Worm (Caenorhabditis elegans): Measurements from ENCODE around the gene F59B2.13.
"Not testable (repeated sequence)": the region's sequence is repeated elsewhere in the genome, so short reads cannot be mapped to it uniquely, and the experiment has no call there.

Gene F59B2.13

ce11 chrIII:8996686-8997085, 30.2 kb downstream of the F59B2.13 start, which contains the start of gene skat-1:
skat-1 (minus strand) TSS chrIII:8996786.
- TF ChIP-seq unc-86 (tag; optimal IDR thresholded peaks at IDR 0.05) (no peak), pqm-1 (tag; optimal IDR thresholded peaks at IDR 0.05) (no peak), aly-2 (tag; optimal IDR thresholded peaks at IDR 0.05) (no peak), isw-1 (GFP tag; IDR thresholded peaks at IDR 0.05) (no peak), hlh-17 (GFP tag; optimal IDR thresholded peaks at IDR 0.05; ENCODE audit: borderline replicate concordance) (no peak), grh-1 (GFP tag; IDR thresholded peaks at IDR 0.05) (no peak), nhr-20 (tag; optimal IDR thresholded peaks at IDR 0.05) (no peak)

ce11 chrIII:8989752-8990151, 37.1 kb downstream of the F59B2.13 start, which contains the start of gene R08D7.7:
R08D7.7 (plus strand) TSS chrIII:8990052.
- not testable (repeated sequence) for TF ChIP-seq dsc-1 (tag; optimal IDR thresholded peaks at IDR 0.05); dpl-1 (GFP tag; optimal IDR thresholded peaks at IDR 0.05); tbx-2 (tag; optimal IDR thresholded peaks at IDR 0.05)

DNA sequence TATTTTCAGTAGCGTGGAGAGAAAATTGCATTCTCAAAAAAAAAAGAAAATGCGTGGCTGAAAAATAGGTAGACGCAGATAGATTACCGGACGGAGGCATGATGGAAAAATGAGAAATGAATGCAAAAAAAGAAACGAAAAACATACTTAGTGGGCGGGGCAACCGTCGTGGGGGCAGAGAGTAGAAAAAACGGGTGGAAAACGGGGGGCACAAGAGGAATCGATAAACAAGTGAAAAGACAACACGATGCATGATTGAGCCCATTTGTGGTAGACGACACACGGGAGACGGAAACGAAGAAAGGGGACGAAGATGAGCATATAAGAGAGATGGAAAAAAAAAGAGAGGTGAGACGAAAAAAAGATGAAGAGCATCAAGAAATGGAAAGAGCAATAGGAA, 38.3 kb downstream of the F59B2.13 start:
- TF ChIP-seq lin-39 (tag; optimal IDR thresholded peaks at IDR 0.05) (no peak), nhr-76 (tag; optimal IDR thresholded peaks at IDR 0.05) (no peak), C34B4.2 (tag; optimal IDR thresholded peaks at IDR 0.05) (no peak), skn-1 (tag; optimal IDR thresholded peaks at IDR 0.05) (peak; percentile 2), lin-14 (GFP tag; optimal IDR thresholded peaks at IDR 0.05) (peak; percentile 64), fkh-8 (tag; optimal IDR thresholded peaks at IDR 0.05) (peak; percentile 39), ceh-82 (tag; optimal IDR thresholded peaks at IDR 0.05) (peak in 1 of 3 experiments; percentile 14), ceh-88 (GFP tag; IDR thresholded peaks at IDR 0.05) (no peak), dsc-1 (tag; optimal IDR thresholded peaks at IDR 0.05) (no peak), lsy-2 (tag; optimal IDR thresholded peaks at IDR 0.05) (peak in 1 of 2 experiments; percentile 9), grh-1 (GFP tag; IDR thresholded peaks at IDR 0.05) (no peak)

DNA sequence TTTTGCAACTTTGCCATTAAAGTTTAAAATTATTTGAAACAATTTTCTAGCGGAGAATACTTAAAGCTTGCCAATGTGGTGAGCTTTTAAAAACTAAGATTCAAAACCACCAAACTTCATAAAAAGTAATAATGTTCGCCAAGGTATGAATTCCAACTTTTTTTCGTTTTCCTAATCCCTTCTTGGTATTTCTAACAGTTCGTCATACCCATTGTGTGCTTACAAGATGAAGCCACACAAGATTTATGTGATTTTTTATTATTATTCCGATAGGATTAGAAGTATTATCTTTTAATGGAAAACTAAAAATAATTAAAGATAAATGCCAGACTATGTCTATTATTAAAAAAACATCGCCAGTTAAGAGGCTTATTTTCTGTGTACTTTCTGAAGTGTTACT, 38.8 kb downstream of the F59B2.13 start:
- peak; percentile 70 for TF ChIP-seq pax-3 (tag; optimal IDR thresholded peaks at IDR 0.05)
- TF ChIP-seq dsc-1 (tag; optimal IDR thresholded peaks at IDR 0.05): peak; percentile 95
- TF ChIP-seq sox-4 (tag; optimal IDR thresholded peaks at IDR 0.05): peak; percentile 52
- no peak for TF ChIP-seq pqm-1 (tag; optimal IDR thresholded peaks at IDR 0.05)
- TF ChIP-seq nhr-47 (tag; optimal IDR thresholded peaks at IDR 0.05): peak; percentile 34
- TF ChIP-seq hlh-4 (tag; optimal IDR thresholded peaks at IDR 0.05): no peak

DNA sequence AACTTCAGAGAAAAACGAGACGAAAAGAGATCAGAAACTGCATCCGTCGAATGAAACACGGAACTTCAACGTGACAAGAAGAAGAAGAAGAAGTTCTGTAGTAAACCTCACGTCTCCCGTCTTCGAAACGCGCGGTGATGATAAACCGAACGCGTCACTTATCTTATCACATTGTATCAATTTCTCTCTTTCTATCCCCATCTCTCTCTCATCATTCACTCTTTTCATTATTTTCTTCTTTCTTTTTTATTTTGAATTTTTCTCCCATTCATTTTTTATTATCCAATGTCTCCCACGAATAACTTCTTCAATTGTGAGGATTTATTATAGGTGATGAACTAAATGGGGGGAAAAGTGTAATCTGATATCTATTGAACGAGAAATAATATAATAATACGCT, 40.0 kb downstream of the F59B2.13 start:
- TF ChIP-seq elt-3 (tag; optimal IDR thresholded peaks at IDR 0.05) (peak; percentile 93 to 100 (median 98)), lsy-2 (tag; optimal IDR thresholded peaks at IDR 0.05) (peak in 1 of 2 experiments; percentile 41), tbx-2 (tag; optimal IDR thresholded peaks at IDR 0.05) (peak; percentile 47), ama-1 (optimal IDR thresholded peaks at IDR 0.05) (no peak), nhr-20 (tag; optimal IDR thresholded peaks at IDR 0.05) (peak; percentile 47), lin-15B (tag; optimal IDR thresholded peaks at IDR 0.05) (no peak), nhr-90 (tag; optimal IDR thresholded peaks at IDR 0.05; ENCODE audit: poor library complexity) (no peak), unc-130 (tag; optimal IDR thresholded peaks at IDR 0.05) (no peak), ceh-90 (tag; optimal IDR thresholded peaks at IDR 0.05) (no peak), lir-3 (tag; optimal IDR thresholded peaks at IDR 0.05; ENCODE audit: poor library complexity) (no peak), nhr-71 (tag; optimal IDR thresholded peaks at IDR 0.05) (peak; percentile 69), pax-3 (tag; optimal IDR thresholded peaks at IDR 0.05) (peak; percentile 37), pag-3 (tag; optimal IDR thresholded peaks at IDR 0.05; ENCODE audit: borderline replicate concordance, insufficient read depth) (no peak), F16B12.6 (tag; optimal IDR thresholded peaks at IDR 0.05) (no peak), efl-3 (GFP tag; optimal IDR thresholded peaks at IDR 0.05) (no peak), lin-39 (tag; optimal IDR thresholded peaks at IDR 0.05) (no peak), aha-1 (tag; optimal IDR thresholded peaks at IDR 0.05) (no peak), ets-5 (GFP tag; IDR thresholded peaks at IDR 0.05) (no peak), blmp-1 (tag; optimal IDR thresholded peaks at IDR 0.05) (peak; percentile 85), efl-1 (optimal IDR thresholded peaks at IDR 0.05) (no peak), efl-1 (GFP tag; optimal IDR thresholded peaks at IDR 0.05 in 1 of 2) (peak in 1 of 2 experiments; percentile 39), nhr-85 (tag) (peak; percentile 88), skn-1 (tag; optimal IDR thresholded peaks at IDR 0.05) (peak; percentile 15), mdl-1 (tag; optimal IDR thresholded peaks at IDR 0.05) (peak in 1 of 2 experiments; percentile 55), unc-98 (GFP tag; IDR thresholded peaks at IDR 0.05) (no peak), nhr-19 (GFP tag; conservative IDR thresholded peaks at IDR 0.05) (0 out of 2 replicates have a peak, but pooled peaks have one; percentile 4), dsc-1 (tag; optimal IDR thresholded peaks at IDR 0.05) (peak; percentile 67), lin-35 (GFP tag; optimal IDR thresholded peaks at IDR 0.05) (peak in 1 of 2 experiments; percentile 38)
